Worm (Caenorhabditis elegans): ENCODE measurements around the gene tmc-1.

DNA sequence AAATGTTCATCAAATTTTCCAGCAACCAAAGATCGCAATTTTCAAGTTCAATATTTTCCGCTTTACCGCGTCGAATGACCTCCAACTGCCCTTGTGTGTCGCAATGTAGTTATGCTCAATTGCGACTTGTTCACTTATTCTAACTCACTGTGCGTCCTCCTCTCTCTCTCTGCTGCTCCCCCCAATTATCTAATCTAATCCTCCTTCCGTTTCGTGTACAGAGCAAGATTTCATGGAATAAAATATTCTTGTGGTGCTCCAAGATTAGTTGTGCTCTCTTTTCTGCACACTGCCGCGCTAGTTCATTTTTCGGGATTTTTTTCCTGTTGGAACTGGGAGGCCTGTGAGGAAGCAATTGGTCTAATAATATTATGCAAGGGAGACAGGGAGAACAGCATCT is 22.0 kb downstream of the tmc-1 start:
- TF ChIP-seq elt-1 (tag; optimal IDR thresholded peaks at IDR 0.05) (no peak), hmg-11 (tag; optimal IDR thresholded peaks at IDR 0.05) (no peak), nhr-237 (tag; optimal IDR thresholded peaks at IDR 0.05) (no peak), ceh-16 (tag; optimal IDR thresholded peaks at IDR 0.05) (no peak), unc-62 (GFP tag; optimal IDR thresholded peaks at IDR 0.05) (no peak), snpc-4 (tag; optimal IDR thresholded peaks at IDR 0.05) (no peak), aly-2 (tag; optimal IDR thresholded peaks at IDR 0.05) (no peak), daf-12 (tag; optimal IDR thresholded peaks at IDR 0.05) (no peak), nhr-12 (tag; optimal IDR thresholded peaks at IDR 0.05) (no peak), nfya-1 (tag; optimal IDR thresholded peaks at IDR 0.05; ENCODE audit: insufficient read depth) (no peak), nhr-77 (tag; optimal IDR thresholded peaks at IDR 0.05) (no peak), nhr-11 (tag; optimal IDR thresholded peaks at IDR 0.05) (no peak), ztf-11 (tag; optimal IDR thresholded peaks at IDR 0.05) (no peak)
